Worm (Caenorhabditis elegans): ENCODE results near the gene ced-9.

The ced-9 gene

DNA sequence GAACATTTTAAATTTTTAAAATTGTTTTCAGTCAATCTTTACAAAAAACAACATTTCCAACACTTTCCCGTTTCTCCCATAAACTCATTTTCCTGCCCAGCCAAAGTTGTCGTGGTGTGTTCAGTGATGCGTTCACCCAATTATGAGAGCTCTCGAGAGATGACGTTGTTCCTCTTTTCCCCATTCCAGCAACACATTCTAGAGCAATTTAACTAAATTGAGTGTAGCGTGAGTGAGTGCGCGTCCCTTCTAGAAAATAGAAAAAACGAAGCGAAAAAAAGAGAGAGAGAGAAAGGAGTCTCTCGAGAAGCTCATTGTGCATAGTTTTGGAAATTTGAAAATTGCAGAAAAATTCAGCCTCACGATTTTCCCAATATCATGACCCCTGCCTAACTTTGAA, 23.8 kb downstream of the ced-9 start:
- TF ChIP-seq scrt-1 (GFP tag; IDR thresholded peaks at IDR 0.05) (no peak), ceh-13 (GFP tag; optimal IDR thresholded peaks at IDR 0.05) (no peak), pes-1 (GFP tag; IDR thresholded peaks at IDR 0.05) (no peak), ama-1 (optimal IDR thresholded peaks at IDR 0.05) (no peak), hmbx-1 (tag; optimal IDR thresholded peaks at IDR 0.05) (no peak), ets-7 (tag; optimal IDR thresholded peaks at IDR 0.05) (no peak), tbx-11 (GFP tag; IDR thresholded peaks at IDR 0.05) (no peak), B0310.2 (tag; optimal IDR thresholded peaks at IDR 0.05) (no peak), hnd-1 (tag; optimal IDR thresholded peaks at IDR 0.05) (no peak), tbx-37 (GFP tag; conservative IDR thresholded peaks at IDR 0.05) (no peak), ceh-36 (tag; optimal IDR thresholded peaks at IDR 0.05) (no peak)

DNA sequence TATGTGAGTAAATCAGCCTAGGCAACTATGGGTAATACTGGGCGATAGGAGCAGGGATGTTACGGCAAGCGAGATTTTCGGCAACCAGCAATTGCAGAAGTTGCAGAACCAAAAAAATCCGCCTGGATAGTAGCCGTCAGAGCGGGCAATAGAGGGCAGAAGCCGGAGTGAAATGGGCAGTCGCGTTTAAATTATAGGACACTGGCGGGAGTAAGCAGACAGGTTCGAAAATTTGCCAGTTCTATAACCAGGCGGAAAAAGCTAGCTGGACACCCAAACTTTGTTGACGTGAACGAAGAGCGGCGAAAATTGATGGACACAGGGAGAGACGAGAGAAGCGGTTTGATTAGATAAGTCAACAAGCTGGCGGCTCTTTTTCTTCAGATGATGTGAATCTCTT, 24.9 kb downstream of the ced-9 start:
- TF ChIP-seq tra-4 (tag; optimal IDR thresholded peaks at IDR 0.05) = no peak
- TF ChIP-seq aly-1 (tag; optimal IDR thresholded peaks at IDR 0.05) = no peak
- TF ChIP-seq F13C5.2 (tag; optimal IDR thresholded peaks at IDR 0.05) = no peak
- TF ChIP-seq B0310.2 (tag; optimal IDR thresholded peaks at IDR 0.05) = no peak
- no peak for TF ChIP-seq ama-1 (optimal IDR thresholded peaks at IDR 0.05)
- TF ChIP-seq ceh-13 (GFP tag; optimal IDR thresholded peaks at IDR 0.05) = no peak
- no peak for TF ChIP-seq ets-7 (tag; optimal IDR thresholded peaks at IDR 0.05)
- no peak for TF ChIP-seq pes-1 (GFP tag; IDR thresholded peaks at IDR 0.05)
- no peak for TF ChIP-seq hnd-1 (tag; optimal IDR thresholded peaks at IDR 0.05)
- no peak for TF ChIP-seq hmg-4 (GFP tag; optimal IDR thresholded peaks at IDR 0.05)
- no peak for TF ChIP-seq flt-1 (GFP tag; IDR thresholded peaks at IDR 0.05)
- TF ChIP-seq ceh-36 (tag; optimal IDR thresholded peaks at IDR 0.05) = no peak
- TF ChIP-seq hmbx-1 (tag; optimal IDR thresholded peaks at IDR 0.05) = no peak

DNA sequence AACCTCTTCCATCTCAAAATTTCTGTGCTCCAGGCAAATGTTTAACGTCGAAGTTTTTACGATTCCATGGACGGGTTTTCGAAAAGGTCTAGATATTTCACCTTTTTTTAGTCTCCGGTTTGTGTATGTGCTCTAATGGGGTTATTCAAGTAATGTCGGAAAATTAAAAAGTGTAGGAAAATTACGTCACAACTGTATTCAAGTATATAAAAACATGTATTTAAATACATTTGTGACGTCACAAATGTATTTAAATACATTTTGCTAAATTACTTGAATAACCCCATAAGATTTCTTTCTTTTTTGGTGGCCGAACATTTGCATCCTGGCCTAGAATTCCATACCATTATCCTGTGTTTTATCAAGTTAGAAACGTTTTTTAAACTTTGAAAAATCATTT, 26.5 kb downstream of the ced-9 start:
- no peak for TF ChIP-seq aly-1 (tag; optimal IDR thresholded peaks at IDR 0.05)

DNA sequence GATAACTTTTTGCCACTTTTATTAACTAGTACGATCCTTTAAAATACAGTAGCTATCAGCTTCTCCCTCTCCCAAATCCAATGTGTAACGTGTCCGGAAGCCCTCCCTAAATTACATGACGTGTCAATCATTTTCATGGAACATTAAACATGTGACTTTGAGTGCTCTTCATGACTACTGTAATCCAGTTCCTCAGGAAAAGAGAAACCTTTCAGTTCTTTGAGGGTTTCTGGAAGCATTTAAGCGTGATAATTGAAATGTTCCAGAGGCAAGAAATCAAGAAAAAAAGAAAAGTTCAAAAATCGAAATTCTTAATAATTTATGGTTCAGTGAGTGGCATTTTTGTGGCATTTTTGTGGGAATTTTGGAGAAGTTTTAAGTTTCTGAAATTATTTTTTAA, 27.9 kb downstream of the ced-9 start:
- no peak for TF ChIP-seq ceh-13 (GFP tag; optimal IDR thresholded peaks at IDR 0.05)
- TF ChIP-seq F13C5.2 (tag; optimal IDR thresholded peaks at IDR 0.05) = no peak
- no peak for TF ChIP-seq hnd-1 (tag; optimal IDR thresholded peaks at IDR 0.05)
- no peak for TF ChIP-seq tbx-11 (GFP tag; IDR thresholded peaks at IDR 0.05)
- no peak for TF ChIP-seq ets-7 (tag; optimal IDR thresholded peaks at IDR 0.05)

DNA sequence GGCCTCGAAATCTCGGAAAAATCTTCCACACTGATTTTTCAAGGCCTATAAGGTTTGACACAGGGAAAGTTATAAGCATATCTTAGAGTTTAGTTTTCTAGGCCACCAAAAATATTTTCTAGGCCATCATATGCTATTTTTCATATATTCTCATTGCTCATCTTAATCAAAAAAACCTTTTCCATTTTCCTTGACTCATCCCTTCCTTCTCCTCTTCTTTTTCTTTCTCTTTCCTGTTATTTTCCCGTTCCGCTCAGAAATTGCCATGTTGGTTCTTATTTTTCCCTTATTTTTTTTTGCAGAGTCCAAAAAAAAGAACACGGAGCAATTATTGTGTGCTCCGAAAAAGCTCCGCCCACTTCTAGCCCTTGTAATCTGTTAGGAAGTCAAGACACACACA, 29.7 kb downstream of the ced-9 start, which contains the start of gene tbc-8:
TSS of gene tbc-8 (plus strand) at position 301 of the 400 bp plus-strand sequence.
- TF ChIP-seq ama-1 (optimal IDR thresholded peaks at IDR 0.05) (no peak), sea-1 (GFP tag; conservative IDR thresholded peaks at IDR 0.05) (no peak)

ce11 chrIII:10367355-10367909, 32.5 kb downstream of the ced-9 start:
- no peak for TF ChIP-seq ama-1 (optimal IDR thresholded peaks at IDR 0.05)
- TF ChIP-seq tbx-11 (GFP tag; IDR thresholded peaks at IDR 0.05) = no peak
- TF ChIP-seq B0310.2 (tag; optimal IDR thresholded peaks at IDR 0.05) = no peak
- TF ChIP-seq scrt-1 (GFP tag; IDR thresholded peaks at IDR 0.05) = no peak
- no peak for TF ChIP-seq pes-1 (GFP tag; IDR thresholded peaks at IDR 0.05)
- 0 out of 2 replicates have a peak, but pooled peaks have one; percentile 30 for TF ChIP-seq sea-1 (GFP tag; conservative IDR thresholded peaks at IDR 0.05)
- TF ChIP-seq hmbx-1 (tag; optimal IDR thresholded peaks at IDR 0.05) = no peak

DNA sequence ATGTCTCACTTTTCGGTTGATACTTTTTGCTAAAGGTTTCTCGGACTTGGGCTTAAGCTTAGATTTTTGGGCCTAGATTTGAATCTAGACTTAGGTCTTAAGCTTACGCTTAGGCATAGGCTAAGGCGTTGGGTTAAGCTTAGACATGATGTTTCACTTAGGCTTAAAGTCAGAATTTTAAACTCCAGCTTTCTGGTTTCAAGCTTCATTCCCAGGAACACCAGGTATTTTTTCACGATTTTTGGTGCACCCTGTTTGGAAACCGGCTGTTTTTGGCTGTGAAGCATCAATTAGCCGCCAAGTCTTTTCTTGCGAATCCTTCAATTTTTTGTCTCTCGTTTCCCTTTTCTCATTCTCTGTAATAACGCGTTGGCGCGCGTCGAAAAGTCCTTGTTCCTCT, 38.9 kb downstream of the ced-9 start:
- no peak for TF ChIP-seq sea-1 (GFP tag; conservative IDR thresholded peaks at IDR 0.05)
- no peak for TF ChIP-seq ceh-13 (GFP tag; optimal IDR thresholded peaks at IDR 0.05)
- 0 out of 2 replicates have a peak, but pooled peaks have one; percentile 2 for TF ChIP-seq tbx-37 (GFP tag; conservative IDR thresholded peaks at IDR 0.05)

DNA sequence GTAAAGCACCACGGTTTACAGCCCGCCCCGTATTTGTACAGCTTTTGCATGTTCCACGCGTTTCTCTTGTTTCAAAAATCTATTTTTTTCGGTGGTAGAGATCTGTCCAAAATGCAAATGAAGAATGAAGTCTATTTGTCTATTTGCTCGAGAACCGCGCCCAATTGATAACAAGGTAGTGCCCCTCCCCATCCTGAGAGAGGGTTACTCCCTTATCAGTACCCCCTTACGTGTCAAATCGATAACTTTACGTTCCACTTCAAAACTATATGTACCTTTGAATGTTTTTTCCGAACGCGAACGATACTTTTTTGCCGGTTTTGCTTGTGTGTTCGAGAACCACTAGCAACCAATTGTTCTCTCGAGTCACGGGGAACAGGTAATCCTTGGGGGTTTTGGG, 41.1 kb downstream of the ced-9 start:
- TF ChIP-seq B0310.2 (tag; optimal IDR thresholded peaks at IDR 0.05) (no peak), pes-1 (GFP tag; IDR thresholded peaks at IDR 0.05) (no peak), hmbx-1 (tag; optimal IDR thresholded peaks at IDR 0.05) (no peak), aly-1 (tag; optimal IDR thresholded peaks at IDR 0.05) (no peak), flt-1 (GFP tag; IDR thresholded peaks at IDR 0.05) (no peak), sea-1 (GFP tag; conservative IDR thresholded peaks at IDR 0.05) (no peak), hmg-4 (GFP tag; optimal IDR thresholded peaks at IDR 0.05) (no peak), hnd-1 (tag; optimal IDR thresholded peaks at IDR 0.05) (no peak), F13C5.2 (tag; optimal IDR thresholded peaks at IDR 0.05) (no peak), tra-4 (tag; optimal IDR thresholded peaks at IDR 0.05) (no peak), ceh-36 (tag; optimal IDR thresholded peaks at IDR 0.05) (no peak), tbx-11 (GFP tag; IDR thresholded peaks at IDR 0.05) (no peak), ceh-13 (GFP tag; optimal IDR thresholded peaks at IDR 0.05) (no peak), scrt-1 (GFP tag; IDR thresholded peaks at IDR 0.05) (no peak), ets-7 (tag; optimal IDR thresholded peaks at IDR 0.05) (no peak), tbx-37 (GFP tag; conservative IDR thresholded peaks at IDR 0.05) (no peak)

ce11 chrIII:10378899-10379298, 43.9 kb downstream of the ced-9 start:
- TF ChIP-seq tbx-37 (GFP tag; conservative IDR thresholded peaks at IDR 0.05) (no peak), ceh-36 (tag; optimal IDR thresholded peaks at IDR 0.05) (no peak), scrt-1 (GFP tag; IDR thresholded peaks at IDR 0.05) (no peak), flt-1 (GFP tag; IDR thresholded peaks at IDR 0.05) (no peak), pes-1 (GFP tag; IDR thresholded peaks at IDR 0.05) (no peak), ama-1 (optimal IDR thresholded peaks at IDR 0.05) (no peak), F13C5.2 (tag; optimal IDR thresholded peaks at IDR 0.05) (no peak), aly-1 (tag; optimal IDR thresholded peaks at IDR 0.05) (no peak), hnd-1 (tag; optimal IDR thresholded peaks at IDR 0.05) (no peak), tra-4 (tag; optimal IDR thresholded peaks at IDR 0.05) (no peak), B0310.2 (tag; optimal IDR thresholded peaks at IDR 0.05) (no peak), ets-7 (tag; optimal IDR thresholded peaks at IDR 0.05) (no peak), hmg-4 (GFP tag; optimal IDR thresholded peaks at IDR 0.05) (no peak), tbx-11 (GFP tag; IDR thresholded peaks at IDR 0.05) (no peak), hmbx-1 (tag; optimal IDR thresholded peaks at IDR 0.05) (no peak), ceh-13 (GFP tag; optimal IDR thresholded peaks at IDR 0.05) (no peak)
